Worm (Caenorhabditis elegans) whole organism, L2 larva: Measurements from ENCODE around the gene K03B8.4.

Experiments
- C34F6.9 ChIP-seq: fragments of 150-350 bp; optimal IDR thresholded peaks from 2 replicates; lab custom pipeline; 2014; ENCODE audit warnings: missing biosample characterization, missing genetic modification characterization
- R02D3.7 ChIP-seq: fragments of 150-350 bp; optimal IDR thresholded peaks from 2 replicates; lab custom pipeline; 2014; ENCODE audit warnings: missing biosample characterization, missing genetic modification characterization
- Y55F3AM.14 ChIP-seq: fragments of 200-800 bp; sonication (Bioruptor generic); optimal IDR thresholded peaks from 2 replicates; lab custom pipeline; 2018; ENCODE audit warnings: mild to moderate bottlenecking, missing genetic modification characterization, missing compliant biosample characterization
- alr-1 ChIP-seq: fragments of 150-350 bp; optimal IDR thresholded peaks from 2 replicates; lab custom pipeline; 2014; ENCODE audit warnings: missing biosample characterization, missing genetic modification characterization
- aly-2 ChIP-seq: fragments of 150-350 bp; optimal IDR thresholded peaks from 2 replicates; lab custom pipeline; 2014; ENCODE audit warnings: missing biosample characterization, missing genetic modification characterization
- ceh-16 ChIP-seq: fragments of 150-350 bp; optimal IDR thresholded peaks from 2 replicates; lab custom pipeline; 2014; ENCODE audit warnings: missing biosample characterization, missing genetic modification characterization
- ceh-82 ChIP-seq: fragments of 150-350 bp; optimal IDR thresholded peaks from 2 replicates; lab custom pipeline; 2014; ENCODE audit warnings: missing biosample characterization, missing genetic modification characterization
- crh-2 ChIP-seq: sonication (generic microtip); optimal IDR thresholded peaks from 2 replicates; lab custom pipeline; 2017; ENCODE audit warnings: missing biosample characterization, missing genetic modification characterization
- dmd-4 ChIP-seq: sonication (generic microtip); optimal IDR thresholded peaks from 2 replicates; lab custom pipeline; 2017; ENCODE audit warnings: missing biosample characterization, missing genetic modification characterization
- egl-27 ChIP-seq: sonication (generic microtip); optimal IDR thresholded peaks from 3 replicates; lab custom pipeline; 2017; ENCODE audit warnings: missing biosample characterization, missing genetic modification reagents, missing genetic modification characterization
- elt-1 ChIP-seq: fragments of 150-350 bp; optimal IDR thresholded peaks from 2 replicates; lab custom pipeline; 2014; ENCODE audit warnings: missing biosample characterization, missing genetic modification characterization
- fos-1 ChIP-seq: fragments of 150-350 bp; optimal IDR thresholded peaks from 2 replicates; lab custom pipeline; 2014; ENCODE audit warnings: missing biosample characterization, missing genetic modification characterization
- gmeb-1 ChIP-seq: fragments of 150-350 bp; optimal IDR thresholded peaks from 2 replicates; lab custom pipeline; 2014; ENCODE audit warnings: missing biosample characterization, missing genetic modification characterization
- lin-11 ChIP-seq: fragments of 150-350 bp; sonication (generic microtip); optimal IDR thresholded peaks from 2 replicates; lab custom pipeline; 2014; ENCODE audit warnings: missing biosample characterization, missing genetic modification characterization, inconsistent platforms, mixed read lengths
- lin-13 ChIP-seq: fragments of 150-350 bp; optimal IDR thresholded peaks from 2 replicates; lab custom pipeline; 2014; ENCODE audit warnings: missing biosample characterization, missing genetic modification reagents, missing genetic modification characterization
- lsy-2 ChIP-seq, 2 experiments: fragments of 150-350 bp in 1 of 2; sonication (generic microtip) in 1 of 2; optimal IDR thresholded peaks; 2 replicates each; lab custom pipeline; 2014 to 2017; ENCODE audit warnings: missing biosample characterization in 2 of 2, missing genetic modification characterization in 2 of 2
- mbf-1 ChIP-seq: sonication (generic microtip); optimal IDR thresholded peaks from 2 replicates; lab custom pipeline; 2017; ENCODE audit warnings: missing biosample characterization, missing genetic modification characterization
- mdl-1 ChIP-seq, 2 experiments: fragments of 150-350 bp in 1 of 2; sonication (generic microtip) in 1 of 2; optimal IDR thresholded peaks; 2 replicates each; lab custom pipeline; 2017; ENCODE audit warnings: missing biosample characterization in 2 of 2, missing genetic modification characterization in 2 of 2
- nhr-10 ChIP-seq: sonication (generic microtip); optimal IDR thresholded peaks from 2 replicates; lab custom pipeline; 2017; ENCODE audit warnings: missing biosample characterization, missing genetic modification characterization
- nhr-11 ChIP-seq: fragments of 150-350 bp; optimal IDR thresholded peaks from 2 replicates; lab custom pipeline; 2014; ENCODE audit warnings: missing biosample characterization, missing genetic modification characterization
- nhr-21 ChIP-seq: fragments of 150-350 bp; optimal IDR thresholded peaks from 2 replicates; lab custom pipeline; 2014; ENCODE audit warnings: missing biosample characterization, missing genetic modification characterization
- nhr-23 ChIP-seq: fragments of 150-350 bp; optimal IDR thresholded peaks from 2 replicates; lab custom pipeline; 2014; ENCODE audit warnings: missing biosample characterization, missing genetic modification reagents, missing genetic modification characterization
- nhr-237 ChIP-seq: fragments of 150-350 bp; optimal IDR thresholded peaks from 2 replicates; lab custom pipeline; 2014; ENCODE audit warnings: missing biosample characterization, missing genetic modification characterization
- nhr-25 ChIP-seq: fragments of 150-350 bp; sonication (generic microtip); optimal IDR thresholded peaks from 3 replicates; lab custom pipeline; 2014; ENCODE audit warnings: missing biosample characterization, missing genetic modification characterization
- nhr-77 ChIP-seq: fragments of 150-350 bp; optimal IDR thresholded peaks from 2 replicates; lab custom pipeline; 2014; ENCODE audit warnings: missing biosample characterization, missing genetic modification characterization
- peb-1 ChIP-seq: fragments of 150-350 bp; optimal IDR thresholded peaks from 2 replicates; lab custom pipeline; 2014; ENCODE audit warnings: missing biosample characterization, missing genetic modification characterization
- skn-1 ChIP-seq: sonication (generic microtip); optimal IDR thresholded peaks from 2 replicates; lab custom pipeline; 2017; ENCODE audit warnings: missing biosample characterization, missing genetic modification characterization
- sma-3 ChIP-seq: sonication (generic microtip); optimal IDR thresholded peaks from 2 replicates; lab custom pipeline; 2016; ENCODE audit warnings: missing genetic modification reagents, missing genetic modification characterization, missing compliant biosample characterization
- snpc-4 ChIP-seq: fragments of 150-350 bp; optimal IDR thresholded peaks from 2 replicates; lab custom pipeline; 2014; ENCODE audit warnings: missing biosample characterization, missing genetic modification characterization
- unc-39 ChIP-seq: fragments of 150-350 bp; optimal IDR thresholded peaks from 2 replicates; lab custom pipeline; 2014; ENCODE audit warnings: missing biosample characterization, missing genetic modification characterization
- unc-55 ChIP-seq: fragments of 150-350 bp; sonication (generic microtip); optimal IDR thresholded peaks from 3 replicates; lab custom pipeline; 2014; ENCODE audit warnings: missing biosample characterization, missing genetic modification reagents, missing genetic modification characterization
- zag-1 ChIP-seq: fragments of 150-350 bp; optimal IDR thresholded peaks from 2 replicates; lab custom pipeline; 2014; ENCODE audit warnings: missing biosample characterization, missing genetic modification characterization
- ztf-1 ChIP-seq: fragments of 200-800 bp; sonication (Bioruptor generic); conservative IDR thresholded peaks from 2 replicates; pipeline ENCODE4 v1.3.6; 2022; ENCODE audit warnings: missing genetic modification characterization, missing compliant biosample characterization
- ztf-11 ChIP-seq: sonication (generic microtip); optimal IDR thresholded peaks from 2 replicates; lab custom pipeline; 2017; ENCODE audit warnings: missing biosample characterization, missing genetic modification characterization

The K03B8.4 gene

ce11 chrV:11435242-11435641 is 40.3 kb upstream of the K03B8.4 start:
- TF ChIP-seq gmeb-1 (tag; lab: Kevin White, UChicago), result no peak
- TF ChIP-seq ceh-16 (tag; lab: Kevin White, UChicago), result no peak
- TF ChIP-seq lsy-2 (tag; optimal IDR thresholded peaks at IDR 0.05; lab: Kevin White, UChicago), result no peak
- no peak for TF ChIP-seq ztf-1
- no peak for TF ChIP-seq snpc-4 (tag; lab: Kevin White, UChicago)
- no peak for TF ChIP-seq nhr-25
- TF ChIP-seq nhr-10 (tag; lab: Kevin White, UChicago), result no peak
- no peak for TF ChIP-seq skn-1 (tag; lab: Kevin White, UChicago)

ce11 chrV:11430823-11431222 is 35.9 kb upstream of the K03B8.4 start:
- TF ChIP-seq unc-55 (GFP tag; lab: Kevin White, UChicago) (no peak), dmd-4 (tag; lab: Kevin White, UChicago) (no peak), aly-2 (tag; lab: Kevin White, UChicago) (no peak), lin-13 (GFP tag; lab: Kevin White, UChicago) (no peak), nhr-21 (tag; lab: Kevin White, UChicago) (no peak), Y55F3AM.14 (GFP tag; lab: Kevin White, UChicago) (no peak), skn-1 (tag; lab: Kevin White, UChicago) (no peak), ztf-1 (no peak), egl-27 (tag; lab: Kevin White, UChicago) (no peak), zag-1 (no peak), lin-11 (tag; lab: Kevin White, UChicago) (no peak), R02D3.7 (no peak)
- TF ChIP-seq, all 48 proteins: peak for 0

ce11 chrV:11428728-11429127 is 33.8 kb upstream of the K03B8.4 start:
- no peak for TF ChIP-seq nhr-77 (tag; lab: Kevin White, UChicago)
- TF ChIP-seq zag-1, result peak; percentile 43
- peak; percentile 36 for TF ChIP-seq C34F6.9
- TF ChIP-seq, all 48 proteins: peak for 2

ce11 chrV:11424565-11424964 is 29.6 kb upstream of the K03B8.4 start, which contains the start of gene T26H10.2:
T26H10.2 (minus strand) TSS chrV:11424665.
- TF ChIP-seq peb-1 (tag; lab: Kevin White, UChicago), result no peak
- TF ChIP-seq gmeb-1 (tag; lab: Kevin White, UChicago), result no peak

DNA sequence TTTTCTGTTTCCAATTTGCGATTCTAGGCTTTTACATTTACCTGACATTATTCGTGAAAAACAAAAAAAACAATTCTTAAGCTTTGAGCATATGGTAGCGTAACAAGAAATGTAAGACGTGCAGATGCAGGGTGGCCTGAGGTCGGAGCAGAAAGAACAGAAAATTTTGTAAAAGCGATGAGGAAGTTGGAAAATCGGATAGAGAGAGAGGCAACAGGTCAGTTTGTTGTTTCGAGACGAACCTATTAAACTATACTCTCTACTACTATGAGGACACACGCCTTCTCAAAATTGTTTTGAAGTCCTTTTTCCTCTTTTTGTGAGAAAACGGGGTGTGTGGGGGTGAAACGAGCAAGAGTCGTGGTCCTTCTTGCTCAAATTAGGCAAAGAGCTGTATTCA is 26.7 kb upstream of the K03B8.4 start, which contains the start of gene des-2:
des-2 (minus strand) TSS at position 101 of the 400 bp plus-strand sequence.
- TF ChIP-seq R02D3.7 (no peak), unc-39 (no peak), lsy-2 (tag; optimal IDR thresholded peaks at IDR 0.05; lab: Kevin White, UChicago) (no peak), ztf-11 (tag; lab: Kevin White, UChicago) (no peak), nhr-237 (tag; lab: Kevin White, UChicago) (no peak), nhr-11 (no peak), elt-1 (tag; lab: Kevin White, UChicago) (no peak), ztf-1 (no peak), alr-1 (tag; lab: Kevin White, UChicago) (no peak), sma-3 (no peak), crh-2 (no peak), mdl-1 (tag; optimal IDR thresholded peaks at IDR 0.05; lab: Kevin White, UChicago) (no peak), nhr-21 (tag; lab: Kevin White, UChicago) (no peak), nhr-77 (tag; lab: Kevin White, UChicago) (no peak)
- TF ChIP-seq, all 48 proteins: peak for 0

DNA sequence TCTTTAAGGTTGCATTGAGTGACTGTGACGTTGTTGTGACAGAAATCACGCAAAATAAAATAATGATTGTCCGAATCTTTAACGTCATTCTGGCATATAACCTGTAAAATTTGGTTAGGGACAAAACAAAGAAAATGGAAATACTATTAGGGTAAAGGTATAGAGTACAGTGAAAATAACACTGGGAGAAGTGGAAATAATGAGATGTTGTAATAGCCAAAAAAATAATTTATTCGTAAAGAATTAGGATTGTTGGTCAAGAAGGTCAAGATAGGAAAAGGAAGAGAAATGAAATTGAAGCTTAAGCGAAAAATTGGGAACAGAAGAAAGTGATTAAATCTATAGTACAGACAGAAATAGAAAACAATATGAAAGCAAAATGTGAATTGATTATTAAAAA is 20.1 kb upstream of the K03B8.4 start, which contains the start of gene deg-3:
deg-3 (minus strand) TSS at position 101 of the 400 bp plus-strand sequence.
- TF ChIP-seq nhr-23 (tag; lab: Kevin White, UChicago) (no peak), Y55F3AM.14 (GFP tag; lab: Kevin White, UChicago) (no peak), egl-27 (tag; lab: Kevin White, UChicago) (no peak), nhr-11 (no peak), alr-1 (tag; lab: Kevin White, UChicago) (no peak), skn-1 (tag; lab: Kevin White, UChicago) (no peak), unc-39 (no peak), fos-1 (tag; lab: Kevin White, UChicago) (no peak), ztf-11 (tag; lab: Kevin White, UChicago) (no peak), peb-1 (tag; lab: Kevin White, UChicago) (no peak), C34F6.9 (no peak), ceh-82 (tag; lab: Kevin White, UChicago) (no peak), aly-2 (tag; lab: Kevin White, UChicago) (no peak), nhr-77 (tag; lab: Kevin White, UChicago) (no peak), mbf-1 (no peak)
